Worm (Caenorhabditis elegans) whole organism, L4 larva: ENCODE results near the gene mdl-1.

Source experiments
- F10B5.3 ChIP-seq: sonication (generic microtip); optimal IDR thresholded peaks from 2 replicates; lab custom pipeline; 2016; ENCODE audit warnings: mild to moderate bottlenecking, missing genetic modification characterization, missing compliant biosample characterization
- F26F4.8 ChIP-seq: fragments of 200-800 bp; sonication (Bioruptor generic); conservative IDR thresholded peaks from 2 replicates; pipeline ENCODE4 v1.3.6; 2022; ENCODE audit warnings: missing genetic modification characterization, missing compliant biosample characterization
- R02D3.7 ChIP-seq: fragments of 150-350 bp; sonication (generic microtip); optimal IDR thresholded peaks from 3 replicates; lab custom pipeline; 2014; ENCODE audit warnings: missing biosample characterization, missing genetic modification characterization
- T20F7.1 ChIP-seq: fragments of 200-800 bp; sonication (Bioruptor generic); optimal IDR thresholded peaks from 2 replicates; lab custom pipeline; 2018; ENCODE audit warnings: mild to moderate bottlenecking, missing genetic modification characterization, missing compliant biosample characterization
- Y75B8A.6 ChIP-seq: fragments of 200-800 bp; sonication (Bioruptor generic); IDR thresholded peaks from 2 replicates; pipeline ENCODE4 v1.3.6; 2022; ENCODE audit warnings: missing genetic modification reagents, missing genetic modification characterization, missing compliant biosample characterization
- aha-1 ChIP-seq: fragments of 150-350 bp; peaks from one replicate; lab custom pipeline; 2014; ENCODE audit warnings: missing biosample characterization, missing genetic modification characterization
- aly-2 ChIP-seq: sonication (generic microtip); optimal IDR thresholded peaks from 2 replicates; lab custom pipeline; 2018; ENCODE audit warnings: missing biosample characterization, missing genetic modification characterization
- ceh-20 ChIP-seq: fragments of 200-800 bp; sonication (Bioruptor generic); IDR thresholded peaks from 2 replicates; pipeline ENCODE4 v1.3.6; 2022; ENCODE audit warnings: missing genetic modification reagents, missing genetic modification characterization, missing compliant biosample characterization
- ceh-32 ChIP-seq: sonication (generic microtip); optimal IDR thresholded peaks from 2 replicates; lab custom pipeline; 2016; ENCODE audit warnings: mild to moderate bottlenecking, missing genetic modification characterization, missing compliant biosample characterization; ENCODE audit not compliant: poor library complexity
- ceh-62 ChIP-seq: sonication (generic microtip); optimal IDR thresholded peaks from 2 replicates; lab custom pipeline; 2017; ENCODE audit warnings: missing biosample characterization, missing genetic modification characterization
- cey-2 ChIP-seq: sonication (generic microtip); optimal IDR thresholded peaks from 3 replicates; lab custom pipeline; 2017; ENCODE audit warnings: missing genetic modification characterization, mild to moderate bottlenecking, missing compliant biosample characterization, antibody characterized with exemption, borderline replicate concordance; ENCODE audit not compliant: insufficient read depth
- ctbp-1 ChIP-seq: fragments of 200-800 bp; sonication (Bioruptor generic); IDR thresholded peaks from 2 replicates; pipeline ENCODE4 v1.3.6; 2022; ENCODE audit warnings: missing genetic modification reagents, missing genetic modification characterization, missing compliant biosample characterization
- daf-12 ChIP-seq: fragments of 150-350 bp; optimal IDR thresholded peaks from 2 replicates; lab custom pipeline; 2014; ENCODE audit warnings: missing biosample characterization, missing genetic modification reagents, missing genetic modification characterization
- daf-8 ChIP-seq: fragments of 200-800 bp; sonication (Bioruptor generic); IDR thresholded peaks from 2 replicates; pipeline ENCODE4 v1.3.6; 2022; ENCODE audit warnings: missing genetic modification characterization, missing compliant biosample characterization
- dmd-6 ChIP-seq: fragments of 200-800 bp; sonication (Bioruptor generic); IDR thresholded peaks from 2 replicates; pipeline ENCODE4 v1.3.6; 2022; ENCODE audit warnings: missing genetic modification reagents, missing genetic modification characterization, missing compliant biosample characterization
- fkh-10 ChIP-seq: fragments of 150-350 bp; optimal IDR thresholded peaks from 2 replicates; lab custom pipeline; 2014; ENCODE audit warnings: missing biosample characterization, missing genetic modification reagents, missing genetic modification characterization
- gei-8 ChIP-seq: fragments of 200-800 bp; sonication (Bioruptor generic); optimal IDR thresholded peaks from 2 replicates; lab custom pipeline; 2018; ENCODE audit warnings: mild to moderate bottlenecking, missing genetic modification characterization, missing compliant biosample characterization
- madf-9 ChIP-seq: fragments of 200-800 bp; sonication (Bioruptor generic); conservative IDR thresholded peaks from 2 replicates; pipeline ENCODE4 v1.3.6; 2022; ENCODE audit warnings: missing genetic modification reagents, missing genetic modification characterization, missing compliant biosample characterization
- mdt-29 ChIP-seq: fragments of 200-800 bp; sonication (Bioruptor generic); IDR thresholded peaks from 2 replicates; pipeline ENCODE4 v1.3.6; 2022; ENCODE audit warnings: missing genetic modification reagents, missing genetic modification characterization, missing compliant biosample characterization
- mep-1 ChIP-seq: fragments of 150-350 bp; sonication (generic microtip); optimal IDR thresholded peaks from 3 replicates; lab custom pipeline; 2014; ENCODE audit warnings: missing biosample characterization, missing genetic modification characterization
- mxl-2 ChIP-seq: fragments of 200-800 bp; sonication (Bioruptor generic); conservative IDR thresholded peaks from 2 replicates; pipeline ENCODE4 v1.3.6; 2022; ENCODE audit warnings: missing genetic modification reagents, missing genetic modification characterization, missing compliant biosample characterization
- mxl-3 ChIP-seq: fragments of 200-800 bp; sonication (Bioruptor generic); optimal IDR thresholded peaks from 2 replicates; lab custom pipeline; 2018; ENCODE audit warnings: mild to moderate bottlenecking, missing genetic modification characterization, missing compliant biosample characterization
- nhr-102 ChIP-seq: sonication (generic microtip); optimal IDR thresholded peaks from 2 replicates; lab custom pipeline; 2016; ENCODE audit warnings: mild to moderate bottlenecking, missing genetic modification characterization, moderate library complexity, missing compliant biosample characterization
- nhr-237 ChIP-seq: sonication (generic microtip); optimal IDR thresholded peaks from 2 replicates; lab custom pipeline; 2017; ENCODE audit warnings: missing biosample characterization, missing genetic modification characterization
- nhr-28 ChIP-seq: fragments of 150-350 bp; optimal IDR thresholded peaks from 2 replicates; lab custom pipeline; 2014; ENCODE audit warnings: missing biosample characterization, missing genetic modification characterization
- pha-4 ChIP-seq, 2 experiments: fragments of 150-350 bp in 1 of 2; fragments of 200-800 bp in 1 of 2; sonication (Bioruptor generic) in 1 of 2; IDR thresholded peaks in 1 of 2; optimal IDR thresholded peaks in 1 of 2; 2 replicates each; pipeline versions ENCODE4 v1.3.6 to Lab custom; 2014 to 2022; ENCODE audit warnings: missing genetic modification characterization in 2 of 2, missing genetic modification reagents in 2 of 2, missing biosample characterization in 1 of 2, missing compliant biosample characterization in 1 of 2
- saeg-2 ChIP-seq: fragments of 200-800 bp; sonication (Bioruptor generic); IDR thresholded peaks from 2 replicates; pipeline ENCODE4 v1.3.6; 2022; ENCODE audit warnings: missing genetic modification reagents, missing genetic modification characterization, missing compliant biosample characterization
- sdz-12 ChIP-seq: fragments of 200-800 bp; sonication (Bioruptor generic); optimal IDR thresholded peaks from 2 replicates; lab custom pipeline; 2018; ENCODE audit warnings: mild to moderate bottlenecking, missing genetic modification characterization, missing compliant biosample characterization
- spr-1 ChIP-seq: sonication (generic microtip); optimal IDR thresholded peaks from 2 replicates; lab custom pipeline; 2016; ENCODE audit warnings: mild to moderate bottlenecking, missing genetic modification characterization, missing compliant biosample characterization
- unc-62 ChIP-seq, 3 experiments: fragments of 150-350 bp in 1 of 3; sonication (generic microtip); optimal IDR thresholded peaks in 2 of 3; peaks in 1 of 3; 1 replicate in 1 of 3; 2 replicates in 2 of 3; lab custom pipeline; 2014 to 2017; ENCODE audit warnings: missing biosample characterization in 3 of 3, missing genetic modification characterization in 3 of 3, missing genetic modification reagents in 3 of 3, missing genotype in 1 of 3
- vab-7 ChIP-seq: fragments of 200-800 bp; sonication (Bioruptor generic); IDR thresholded peaks from 2 replicates; pipeline ENCODE4 v1.3.6; 2022; ENCODE audit warnings: missing genetic modification reagents, missing genetic modification characterization, missing compliant biosample characterization
- zfp-3 ChIP-seq: fragments of 200-800 bp; sonication (Bioruptor generic); conservative IDR thresholded peaks from 2 replicates; pipeline ENCODE4 v1.3.6; 2022; ENCODE audit warnings: missing genetic modification reagents, missing genetic modification characterization, missing compliant biosample characterization

Gene mdl-1

DNA sequence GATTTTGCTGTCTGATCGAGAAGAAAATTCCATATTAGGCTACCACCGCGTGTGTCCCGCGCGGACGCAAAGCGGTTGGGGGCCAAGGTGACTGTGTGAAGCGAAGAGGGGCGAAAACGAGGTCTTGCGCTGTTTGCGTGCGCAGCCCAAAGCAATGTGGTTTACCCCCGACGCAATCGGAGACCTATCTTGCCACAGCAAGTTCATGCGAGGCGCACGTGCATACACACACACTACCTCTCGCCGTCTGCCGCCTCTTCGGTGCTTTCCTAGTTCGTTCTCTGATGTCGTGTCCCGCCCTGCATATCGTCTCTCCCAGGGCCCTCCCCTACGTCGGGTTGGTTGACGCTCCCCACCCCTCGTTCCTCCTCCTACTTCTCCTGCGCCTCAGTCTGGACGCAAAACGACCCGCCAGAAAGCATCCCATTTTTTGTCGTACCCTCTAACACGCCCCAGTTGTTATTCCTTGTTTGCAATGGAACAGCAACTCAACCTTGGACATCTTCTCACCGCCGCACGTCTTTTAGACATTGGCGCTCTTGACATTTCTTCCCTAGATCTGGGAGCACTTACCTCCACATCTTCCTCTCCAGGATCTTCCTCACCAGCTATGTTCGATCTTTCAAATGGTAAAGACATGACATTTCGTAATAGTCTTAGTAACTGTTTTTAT is at the start of gene mdl-1 (continued):
- TF ChIP-seq nhr-237 (peak; percentile 16), mep-1 (peak; percentile 89), ctbp-1 (GFP tag; lab: Robert Waterston, UW) (peak; percentile 86), dmd-6 (peak; percentile 99), ceh-32 (peak; percentile 43), spr-1 (tag; lab: Kevin White, UChicago) (peak; percentile 57)
- TF ChIP-seq, all 104 proteins: peak for 61

DNA sequence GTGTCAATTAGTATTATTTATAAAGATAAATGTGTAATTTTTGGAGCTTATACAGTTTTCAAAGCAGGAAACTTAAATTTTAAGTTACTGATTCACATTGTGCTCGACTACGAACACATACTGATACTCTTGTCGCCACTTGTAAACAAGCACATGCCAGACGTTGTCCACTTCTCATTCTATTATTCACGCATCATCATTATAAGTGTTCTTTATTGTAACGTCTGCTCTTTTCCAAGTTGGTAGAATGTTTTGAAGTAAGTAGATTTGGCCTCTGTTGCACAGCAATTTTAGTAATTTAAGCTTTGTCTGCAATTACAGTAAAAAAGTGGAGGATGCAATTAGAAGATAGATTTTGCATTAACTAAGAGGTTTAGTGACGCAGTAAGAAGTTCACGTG is 49.3 kb upstream of the mdl-1 start:
- TF ChIP-seq R02D3.7 (tag; lab: Kevin White, UChicago) (no peak), pha-4 (GFP tag; IDR thresholded peaks at IDR 0.05; lab: Robert Waterston, UW) (no peak), pha-4 (tag; optimal IDR thresholded peaks at IDR 0.05; lab: Kevin White, UChicago) (no peak), gei-8 (GFP tag; lab: Kevin White, UChicago) (no peak), unc-62 (GFP tag; optimal IDR thresholded peaks at IDR 0.05 in 1 of 2; lab: Kevin White, UChicago) (peak in 1 of 2 experiments; percentile 74), unc-62 (tag; optimal IDR thresholded peaks at IDR 0.05; lab: Kevin White, UChicago) (no peak), aly-2 (tag; lab: Kevin White, UChicago) (no peak), mdt-29 (GFP tag; lab: Robert Waterston, UW) (no peak), mxl-3 (GFP tag; lab: Kevin White, UChicago) (no peak)

DNA sequence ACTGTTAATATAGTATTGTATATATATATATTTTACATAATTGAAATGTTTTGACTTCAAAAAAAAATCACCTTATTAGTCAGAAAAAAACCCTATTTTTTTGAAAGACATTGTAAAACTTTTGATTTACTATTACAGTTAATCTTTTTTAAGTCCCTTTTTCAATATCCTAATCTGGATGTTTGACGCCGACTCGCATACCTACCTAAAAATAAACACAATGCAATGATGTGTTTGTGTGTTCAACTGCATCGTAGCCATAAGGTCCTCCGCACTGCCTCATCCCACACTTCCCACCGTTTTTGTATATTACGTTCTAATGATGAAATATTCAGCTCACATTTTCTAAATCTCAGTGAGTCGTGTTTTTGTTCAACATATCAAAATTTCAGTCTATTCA is 48.8 kb upstream of the mdl-1 start, which contains the start of gene F38B6.3:
Gene F38B6.3 (plus strand): TSS at position 301 of the 400 bp plus-strand sequence.
- no peak for TF ChIP-seq madf-9 (GFP tag; lab: Robert Waterston, UW)
- TF ChIP-seq nhr-102 (tag; lab: Kevin White, UChicago), result no peak
- no peak for TF ChIP-seq fkh-10 (GFP tag; lab: Kevin White, UChicago)
- TF ChIP-seq ceh-62 (tag; lab: Kevin White, UChicago), result no peak
- no peak for TF ChIP-seq ceh-20
- TF ChIP-seq daf-12 (tag; lab: Kevin White, UChicago), result no peak
- TF ChIP-seq Y75B8A.6 (GFP tag; lab: Robert Waterston, UW), result no peak

- TF ChIP-seq vab-7 (GFP tag; lab: Robert Waterston, UW), result no peak
- TF ChIP-seq unc-62 (GFP tag; optimal IDR thresholded peaks at IDR 0.05 in 1 of 2; lab: Kevin White, UChicago), result no peak
- no peak for TF ChIP-seq unc-62 (tag; optimal IDR thresholded peaks at IDR 0.05; lab: Kevin White, UChicago)
- no peak for TF ChIP-seq daf-8 (GFP tag; lab: Robert Waterston, UW)
- TF ChIP-seq nhr-28 (tag; lab: Kevin White, UChicago), result no peak
- TF ChIP-seq T20F7.1, result no peak
- TF ChIP-seq saeg-2, result no peak
- no peak for TF ChIP-seq aha-1 (tag; lab: Kevin White, UChicago)
- no peak for TF ChIP-seq Y75B8A.6 (GFP tag; lab: Robert Waterston, UW)
- TF ChIP-seq cey-2, result no peak
- no peak for TF ChIP-seq mxl-2 (GFP tag; lab: Robert Waterston, UW)
- no peak for TF ChIP-seq zfp-3 (GFP tag; lab: Robert Waterston, UW)
- TF ChIP-seq ctbp-1 (GFP tag; lab: Robert Waterston, UW), result no peak
- TF ChIP-seq sdz-12, result no peak
- TF ChIP-seq F26F4.8 (GFP tag; lab: Robert Waterston, UW), result no peak
- no peak for TF ChIP-seq F10B5.3
- no peak for TF ChIP-seq ceh-20
Measured at ce11 chrX:6698267-6698666, 43.9 kb upstream of the mdl-1 start, which contains the start of the genes F38B6.7 and F38B6.2. Gene F38B6.7 (minus strand): TSS chrX:6698367. Gene F38B6.2 (plus strand): TSS chrX:6698533.
